Fruit fly (Drosophila melanogaster): ENCODE data around the gene TP53INP.

- TF ChIP-seq kay (GFP tag; ENCODE audit: borderline replicate concordance) (peak; percentile 58), cic (GFP tag; optimal IDR thresholded peaks at IDR 0.05) (no peak), Crg-1 (GFP tag; optimal IDR thresholded peaks at IDR 0.05) (no peak), toe (GFP tag; optimal IDR thresholded peaks at IDR 0.05) (no peak), Hr96 (GFP tag; optimal IDR thresholded peaks at IDR 0.05) (no peak), bab1 (GFP tag; optimal IDR thresholded peaks at IDR 0.05) (peak; percentile 36)
These were observed 39.4 kb upstream of the TP53INP start, which contains the start of gene CG11342 for dm6 chr3L:4367339-4367738.
